Fruit fly (Drosophila melanogaster) whole organism, wandering third instar larva: ENCODE data around the gene CG9483.

Experiments used
- Abd-B ChIP-seq: fragments of >200 bp; optimal IDR thresholded peaks from 2 replicates; lab custom pipeline; 2017; ENCODE audit warnings: missing biosample characterization, missing genetic modification characterization
- CG32264 ChIP-seq: fragments of 200-800 bp; sonication (Bioruptor generic); optimal IDR thresholded peaks from 2 replicates; lab custom pipeline; 2016; ENCODE audit warnings: missing biosample characterization, missing genetic modification characterization
- Dfd ChIP-seq: fragments of >200 bp; optimal IDR thresholded peaks from 2 replicates; lab custom pipeline; 2017; ENCODE audit warnings: missing biosample characterization, missing genetic modification characterization
- Dif ChIP-seq: fragments of 200-275, 200-300 bp; sonication (Bioruptor generic); optimal IDR thresholded peaks from 2 replicates; lab custom pipeline; 2018; ENCODE audit warnings: missing biosample characterization, missing genetic modification characterization; ENCODE audit not compliant: partially characterized antibody
- GATAd ChIP-seq: sonication (Bioruptor generic); optimal IDR thresholded peaks from 2 replicates; lab custom pipeline; 2016; ENCODE audit warnings: missing biosample characterization, missing genetic modification characterization
- HLH106 ChIP-seq: fragments of 200-800 bp; optimal IDR thresholded peaks from 3 replicates; lab custom pipeline; 2019; ENCODE audit warnings: missing biosample characterization, mild to moderate bottlenecking, missing genetic modification characterization, moderate library complexity
- Hnf4 ChIP-seq: fragments of 200-800 bp; sonication (Bioruptor generic); optimal IDR thresholded peaks from 2 replicates; lab custom pipeline; 2016; ENCODE audit warnings: missing biosample characterization, mild to moderate bottlenecking, missing genetic modification characterization
- Hr83 ChIP-seq: fragments of 200-300 bp; sonication (Bioruptor generic); optimal IDR thresholded peaks from 2 replicates; lab custom pipeline; 2016; ENCODE audit warnings: missing biosample characterization, mild to moderate bottlenecking, missing genetic modification characterization, moderate library complexity; ENCODE audit not compliant: poor library complexity, severe bottlenecking
- Jra ChIP-seq: sonication (Bioruptor generic); optimal IDR thresholded peaks from 2 replicates; lab custom pipeline; 2016; ENCODE audit warnings: missing biosample characterization, missing genetic modification characterization
- Mio ChIP-seq: sonication (Bioruptor generic); optimal IDR thresholded peaks from 2 replicates; lab custom pipeline; 2016; ENCODE audit warnings: missing biosample characterization, missing genetic modification characterization
- Myc ChIP-seq: fragments of >200 bp; optimal IDR thresholded peaks from 2 replicates; lab custom pipeline; 2017
- N ChIP-seq: fragments of >200 bp; optimal IDR thresholded peaks from 2 replicates; lab custom pipeline; 2018; ENCODE audit warnings: missing biosample characterization, missing external identifiers, missing genetic modification characterization
- OdsH ChIP-seq: fragments of 200-800 bp; sonication (Bioruptor generic); optimal IDR thresholded peaks from 2 replicates; lab custom pipeline; 2016; ENCODE audit warnings: missing biosample characterization, mild to moderate bottlenecking, missing genetic modification characterization
- Rel ChIP-seq, 2 experiments: fragments of 200-800 bp; sonication (Bioruptor generic) in 1 of 2; optimal IDR thresholded peaks; 2 replicates in 1 of 2; 3 replicates in 1 of 2; lab custom pipeline; 2016 to 2019; ENCODE audit warnings: mild to moderate bottlenecking in 2 of 2, missing biosample characterization in 2 of 2, missing genetic modification characterization in 2 of 2, moderate library complexity in 1 of 2
- Sp1 ChIP-seq: fragments of 200-800 bp; sonication (Bioruptor generic); optimal IDR thresholded peaks from 3 replicates; lab custom pipeline; 2019; ENCODE audit warnings: missing biosample characterization, mild to moderate bottlenecking, missing genetic modification characterization, moderate library complexity
- br ChIP-seq: fragments of 200-800 bp; sonication (Bioruptor generic); optimal IDR thresholded peaks from 2 replicates; lab custom pipeline; 2016; ENCODE audit warnings: missing biosample characterization, missing genetic modification characterization
- dl ChIP-seq, 2 experiments: fragments of 175-275, 200-275 bp in 1 of 2; fragments of 200-275 bp in 1 of 2; sonication (Bioruptor generic); optimal IDR thresholded peaks; lab custom pipeline; 2018; ENCODE audit warnings: mild to moderate bottlenecking in 2 of 2, missing biosample characterization in 2 of 2, missing genetic modification characterization in 2 of 2, moderate library complexity in 2 of 2; ENCODE audit not compliant: partially characterized antibody in 2 of 2, insufficient read depth in 1 of 2
- ey ChIP-seq: fragments of 200-800 bp; sonication (Bioruptor generic); optimal IDR thresholded peaks from 2 replicates; lab custom pipeline; 2016; ENCODE audit warnings: missing biosample characterization, missing genetic modification characterization
- foxo ChIP-seq, 2 experiments: fragments of 200-800 bp; sonication (Bioruptor generic); optimal IDR thresholded peaks; 2 replicates in 1 of 2; 3 replicates in 1 of 2; lab custom pipeline; 2016 to 2017; ENCODE audit warnings: missing biosample characterization in 2 of 2, missing genetic modification characterization in 2 of 2
- h ChIP-seq: fragments of 200-800 bp; sonication (Bioruptor generic); optimal IDR thresholded peaks from 3 replicates; lab custom pipeline; 2016; ENCODE audit warnings: missing biosample characterization, mild to moderate bottlenecking, missing genetic modification characterization
- jim ChIP-seq: fragments of 175-275, 200-325 bp; sonication (Bioruptor generic); optimal IDR thresholded peaks from 2 replicates; lab custom pipeline; 2016; ENCODE audit warnings: missing biosample characterization, mild to moderate bottlenecking, missing genetic modification characterization
- lola ChIP-seq: fragments of >200 bp; optimal IDR thresholded peaks from 2 replicates; lab custom pipeline; 2017; ENCODE audit warnings: missing biosample characterization, missing genetic modification characterization
- psq ChIP-seq: fragments of 200-800 bp; sonication (Bioruptor generic); optimal IDR thresholded peaks from 3 replicates; lab custom pipeline; 2017; ENCODE audit warnings: missing biosample characterization, mild to moderate bottlenecking, missing genetic modification characterization, moderate library complexity
- rgr ChIP-seq: fragments of 200-800 bp; sonication (Bioruptor generic); optimal IDR thresholded peaks from 3 replicates; lab custom pipeline; 2016; ENCODE audit warnings: missing biosample characterization, mild to moderate bottlenecking, missing genetic modification characterization
- sage ChIP-seq: fragments of 200-800 bp; sonication (Bioruptor generic); optimal IDR thresholded peaks from 2 replicates; lab custom pipeline; 2016; ENCODE audit warnings: missing biosample characterization, mild to moderate bottlenecking, missing genetic modification characterization
- sv ChIP-seq: fragments of 200-800 bp; sonication (Bioruptor generic); optimal IDR thresholded peaks from 3 replicates; lab custom pipeline; 2016; ENCODE audit warnings: missing biosample characterization, missing genetic modification characterization
- tai ChIP-seq: sonication (Bioruptor generic); optimal IDR thresholded peaks from 2 replicates; lab custom pipeline; 2016; ENCODE audit warnings: missing biosample characterization, missing genetic modification characterization
- usp ChIP-seq: fragments of >200 bp; optimal IDR thresholded peaks from 2 replicates; lab custom pipeline; 2017; ENCODE audit warnings: missing biosample characterization, missing genetic modification characterization
- woc ChIP-seq: sonication (Bioruptor generic); optimal IDR thresholded peaks from 2 replicates; lab custom pipeline; 2016; ENCODE audit warnings: missing biosample characterization, mild to moderate bottlenecking, missing genetic modification characterization

CG9483 gene

DNA sequence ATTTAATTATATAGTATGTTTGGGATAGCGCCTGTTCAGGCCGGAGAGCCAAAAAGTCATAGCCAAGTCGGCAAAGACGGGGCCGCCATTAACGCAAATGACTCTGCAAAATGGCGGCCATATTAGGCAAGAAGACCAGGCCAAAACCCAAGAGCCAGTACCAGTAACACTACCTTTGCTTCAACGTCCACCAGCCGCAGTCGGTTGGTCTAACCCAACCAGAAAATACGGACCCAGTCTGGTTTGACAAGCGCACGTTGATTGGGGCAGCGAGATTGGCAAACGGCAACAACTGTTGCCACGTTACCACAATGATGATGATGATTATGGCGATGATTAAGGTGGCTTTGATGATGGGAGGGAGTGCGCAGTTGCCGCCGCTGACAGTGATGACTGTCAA lies 14.5 kb downstream of the CG9483 start:
- TF ChIP-seq HLH106 (tag; lab: Kevin White, UChicago) (no peak), ey (GFP tag; lab: Kevin White, UChicago) (no peak), N (no peak), dl (GFP tag; optimal IDR thresholded peaks at IDR 0.05; lab: Kevin White, UChicago; ENCODE audit: insufficient read depth in 1 of 2, partially characterized antibody in 2 of 2) (no peak), woc (GFP tag; lab: Kevin White, UChicago) (no peak), Mio (GFP tag; lab: Kevin White, UChicago) (no peak), psq (no peak), usp (no peak), Hr83 (GFP tag; lab: Kevin White, UChicago) (no peak)

DNA sequence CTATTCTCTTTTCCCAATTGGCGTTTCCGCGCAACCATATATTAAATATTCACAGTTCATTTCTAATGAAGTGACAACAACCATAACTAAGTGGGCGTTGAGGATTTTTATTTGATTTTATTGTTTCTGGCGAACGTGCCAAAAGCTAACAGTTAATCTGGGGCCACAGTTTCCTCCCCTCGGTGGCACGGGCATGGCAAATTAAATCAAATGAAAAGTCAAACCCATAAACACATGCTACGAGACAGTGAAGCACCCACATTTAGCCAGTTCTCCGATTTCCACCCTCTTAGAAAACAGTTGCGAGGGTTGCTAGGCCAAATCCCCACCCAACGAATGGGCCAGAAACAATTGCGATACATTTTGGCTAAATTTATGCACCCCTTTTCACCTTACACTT lies 17.5 kb downstream of the CG9483 start:
- TF ChIP-seq Jra (GFP tag; lab: Kevin White, UChicago) (no peak), Myc (no peak), GATAd (GFP tag; lab: Kevin White, UChicago) (no peak), CG32264 (GFP tag; lab: Kevin White, UChicago) (no peak), Sp1 (GFP tag; lab: Kevin White, UChicago) (no peak), sv (GFP tag; lab: Kevin White, UChicago) (no peak), Dfd (GFP tag; lab: Kevin White, UChicago) (no peak), rgr (GFP tag; lab: Kevin White, UChicago) (no peak), HLH106 (tag; lab: Kevin White, UChicago) (no peak), Mio (GFP tag; lab: Kevin White, UChicago) (no peak)

DNA sequence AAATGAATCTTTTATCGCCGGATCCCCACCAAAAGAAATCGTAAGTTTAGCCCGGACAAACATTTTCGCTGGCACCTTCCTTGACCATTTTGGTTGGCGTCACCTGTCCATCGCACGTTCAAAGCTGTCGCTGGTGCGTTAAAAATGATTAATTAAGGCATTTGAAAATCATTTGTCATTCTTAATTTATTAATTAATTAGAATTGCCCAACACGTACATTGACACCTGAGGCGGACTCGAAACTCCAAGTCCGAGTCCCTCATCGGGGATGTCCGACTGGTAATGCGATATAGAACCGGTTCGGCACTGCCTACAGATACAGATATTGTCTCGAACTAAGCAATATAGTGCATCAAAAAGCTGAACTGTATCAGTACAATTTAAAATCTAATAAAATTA lies 21.6 kb downstream of the CG9483 start:
- TF ChIP-seq Rel (GFP tag; optimal IDR thresholded peaks at IDR 0.05; lab: Kevin White, UChicago) = no peak
- peak; percentile 16 for TF ChIP-seq Rel (tag; optimal IDR thresholded peaks at IDR 0.05; lab: Kevin White, UChicago)
- no peak for TF ChIP-seq sage

DNA sequence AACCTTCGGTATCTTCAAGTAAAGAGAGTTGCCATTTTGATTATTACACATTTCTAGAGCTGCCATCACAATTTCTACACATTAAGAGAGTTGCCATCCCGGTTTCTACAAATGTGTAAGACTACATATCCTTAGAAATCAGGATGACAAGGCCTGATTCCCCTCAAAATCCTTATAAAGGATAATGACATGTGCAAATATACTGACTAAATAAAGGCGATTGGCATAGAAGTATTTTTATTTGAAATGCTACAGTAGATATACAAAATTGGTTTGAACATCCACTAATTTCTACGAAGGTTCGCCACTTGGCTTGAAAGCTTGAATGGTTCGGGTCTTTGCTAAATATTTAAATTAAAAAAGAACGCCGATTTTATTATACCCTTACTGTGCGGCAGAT lies 22.2 kb downstream of the CG9483 start:
- TF ChIP-seq Myc (peak; percentile 86), lola (GFP tag; lab: Kevin White, UChicago) (no peak), tai (GFP tag; lab: Kevin White, UChicago) (no peak)

DNA sequence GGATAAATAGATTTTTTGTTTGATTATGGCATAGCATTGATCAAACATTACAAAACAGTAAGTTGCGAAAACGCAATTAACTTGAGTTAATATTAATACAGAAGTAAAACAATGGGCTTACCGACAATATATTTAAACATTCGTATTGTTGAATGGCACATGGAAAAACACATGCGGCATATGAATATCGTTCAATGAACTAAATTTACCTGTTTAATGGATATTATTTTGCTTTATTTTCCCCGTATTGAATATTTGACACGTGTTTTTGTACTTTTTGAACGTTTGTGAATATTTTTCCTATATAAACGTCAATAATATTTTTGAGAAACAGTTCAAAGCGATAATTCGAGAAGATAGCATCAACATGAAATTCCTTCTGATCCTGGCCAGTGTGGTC lies 24.6 kb downstream of the CG9483 start, which contains the start of gene CG42713:
CG42713 (plus strand) TSS at position 301 of the 400 bp plus-strand sequence.
- TF ChIP-seq dl (GFP tag; optimal IDR thresholded peaks at IDR 0.05; lab: Kevin White, UChicago; ENCODE audit: insufficient read depth in 1 of 2, partially characterized antibody in 2 of 2) (no peak), usp (no peak), br (GFP tag; lab: Kevin White, UChicago) (no peak), Myc (no peak), ey (GFP tag; lab: Kevin White, UChicago) (no peak), rgr (GFP tag; lab: Kevin White, UChicago) (no peak), sage (no peak), Hnf4 (GFP tag; lab: Kevin White, UChicago) (no peak), Dif (GFP tag; lab: Kevin White, UChicago) (no peak), Abd-B (GFP tag; lab: Kevin White, UChicago) (no peak), Dfd (GFP tag; lab: Kevin White, UChicago) (no peak), foxo (GFP tag; optimal IDR thresholded peaks at IDR 0.05; lab: Kevin White, UChicago) (no peak), jim (GFP tag; lab: Kevin White, UChicago) (no peak), Jra (GFP tag; lab: Kevin White, UChicago) (no peak)

DNA sequence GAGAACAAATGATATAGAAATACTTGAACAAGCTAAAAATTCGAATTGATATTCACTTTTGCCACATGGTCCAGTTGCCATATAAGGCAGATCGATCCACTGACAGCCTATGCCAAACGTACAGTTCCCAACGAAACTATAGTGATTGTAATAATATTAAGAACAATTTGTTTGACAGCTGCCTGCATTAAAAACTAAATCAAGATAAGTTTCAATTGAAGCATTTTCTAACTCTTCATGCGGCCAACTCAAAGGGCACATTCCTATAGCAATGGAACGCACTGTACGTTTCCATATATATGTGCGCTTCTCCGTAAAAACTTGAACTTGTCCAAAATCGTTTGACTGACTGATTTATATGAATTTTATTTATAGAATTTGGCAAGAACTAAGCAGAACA lies 27.7 kb downstream of the CG9483 start:
- TF ChIP-seq h (GFP tag; lab: Kevin White, UChicago) (peak; percentile 22), HLH106 (tag; lab: Kevin White, UChicago) (peak; percentile 20), foxo (GFP tag; optimal IDR thresholded peaks at IDR 0.05; lab: Kevin White, UChicago) (peak in 1 of 2 experiments; percentile 24), OdsH (GFP tag; lab: Kevin White, UChicago) (no peak)
- TF ChIP-seq, all 38 proteins: peak for 3
